Fruit fly (Drosophila melanogaster) whole organism, embryonic: Measurements from ENCODE around the gene Mis12.

Source experiments
- BtbVII ChIP-seq: fragments of 200-800 bp; sonication (Bioruptor generic); optimal IDR thresholded peaks from 3 replicates; lab custom pipeline; 2017; ENCODE audit warnings: missing biosample characterization, mild to moderate bottlenecking, missing genetic modification characterization
- CG10654 ChIP-seq: fragments of 200-800 bp; sonication (Bioruptor generic); optimal IDR thresholded peaks from 2 replicates; lab custom pipeline; 2016; ENCODE audit warnings: missing biosample characterization, missing genetic modification characterization
- CG12104 ChIP-seq: fragments of 200-800 bp; sonication (Bioruptor generic); optimal IDR thresholded peaks from 3 replicates; lab custom pipeline; 2016; ENCODE audit warnings: missing biosample characterization, missing genetic modification characterization
- CG13624 ChIP-seq: fragments of 200-800 bp; sonication (Bioruptor generic); optimal IDR thresholded peaks from 2 replicates; lab custom pipeline; 2016; ENCODE audit warnings: missing biosample characterization, missing genetic modification characterization
- CG13894 ChIP-seq: fragments of 200-800 bp; sonication (Bioruptor generic); optimal IDR thresholded peaks from 3 replicates; lab custom pipeline; 2018; ENCODE audit warnings: missing biosample characterization, mild to moderate bottlenecking, missing genetic modification characterization, moderate library complexity
- CG14014 ChIP-seq: fragments of 200-800 bp; sonication (Bioruptor generic); IDR thresholded peaks from 2 replicates; pipeline ENCODE4 v1.3.6; 2022; ENCODE audit warnings: missing biosample characterization, missing genetic modification characterization
- CG14050 ChIP-seq: fragments of 200-800 bp; sonication (Bioruptor generic); IDR thresholded peaks from 3 replicates; pipeline ENCODE4 v1.3.6; 2022; ENCODE audit warnings: missing biosample characterization, missing genetic modification characterization
- CG14860 ChIP-seq: fragments of 200-800 bp; sonication (Bioruptor generic); IDR thresholded peaks from 3 replicates; pipeline ENCODE4 v1.3.6; 2022; ENCODE audit warnings: missing biosample characterization, missing genetic modification characterization; ENCODE audit not compliant: partially characterized antibody
- CG2116 ChIP-seq: fragments of 200-800 bp; sonication (Bioruptor generic); optimal IDR thresholded peaks from 3 replicates; lab custom pipeline; 2018; ENCODE audit warnings: missing biosample characterization, mild to moderate bottlenecking, missing genetic modification characterization
- CG2199 ChIP-seq: fragments of 200-800 bp; sonication (Bioruptor generic); IDR thresholded peaks from 3 replicates; pipeline ENCODE4 v1.3.6; 2022; ENCODE audit warnings: missing biosample characterization, missing genetic modification characterization
- CG30431 ChIP-seq: fragments of 200-800 bp; sonication (Bioruptor generic); optimal IDR thresholded peaks from 2 replicates; lab custom pipeline; 2017; ENCODE audit warnings: missing biosample characterization, missing genetic modification characterization
- CG4360 ChIP-seq: fragments of 200-800 bp; sonication (Bioruptor generic); IDR thresholded peaks from 2 replicates; pipeline ENCODE4 v1.3.6; 2022; ENCODE audit warnings: missing biosample characterization, missing genetic modification characterization
- CG4424 ChIP-seq: fragments of 200-800 bp; sonication (Bioruptor generic); optimal IDR thresholded peaks from 3 replicates; lab custom pipeline; 2016; ENCODE audit warnings: missing biosample characterization, missing genetic modification characterization
- CG4854 ChIP-seq: fragments of 200-800 bp; sonication (Bioruptor generic); optimal IDR thresholded peaks from 2 replicates; lab custom pipeline; 2016; ENCODE audit warnings: missing biosample characterization, missing genetic modification characterization, inconsistent platforms
- CG7786 ChIP-seq: fragments of 200-800 bp; sonication (Bioruptor generic); optimal IDR thresholded peaks from 2 replicates; lab custom pipeline; 2016; ENCODE audit warnings: missing biosample characterization, missing genetic modification characterization
- CG8290 ChIP-seq, 3 experiments: fragments of 200-800 bp; sonication (Bioruptor generic); optimal IDR thresholded peaks; 2 replicates each; lab custom pipeline; 2016 to 2019; ENCODE audit warnings: missing biosample characterization in 3 of 3, missing genetic modification characterization in 3 of 3, mild to moderate bottlenecking in 2 of 3, moderate library complexity in 1 of 3
- CrebB ChIP-seq: fragments of 200-800 bp; sonication (Bioruptor generic); optimal IDR thresholded peaks from 3 replicates; lab custom pipeline; 2018; ENCODE audit warnings: missing biosample characterization, mild to moderate bottlenecking, missing genetic modification characterization
- Eip74EF ChIP-seq, 2 experiments: fragments of 200-800 bp in 1 of 2; fragments of >200 bp in 1 of 2; sonication (Bioruptor generic) in 1 of 2; optimal IDR thresholded peaks; 2 replicates each; lab custom pipeline; 2017 to 2019; ENCODE audit warnings: missing biosample characterization in 2 of 2, missing genetic modification characterization in 2 of 2, mild to moderate bottlenecking in 1 of 2, moderate library complexity in 1 of 2
- Ets65A ChIP-seq: fragments of 200-800 bp; sonication (Bioruptor generic); peaks from one replicate; lab custom pipeline; 2016; ENCODE audit warnings: missing biosample characterization, missing genetic modification characterization
- Hmx ChIP-seq: fragments of 200-800 bp; sonication (Bioruptor generic); optimal IDR thresholded peaks from 2 replicates; lab custom pipeline; 2016; ENCODE audit warnings: missing biosample characterization, missing genetic modification characterization
- Kr ChIP-seq: fragments of 200-800 bp; sonication (Bioruptor generic); optimal IDR thresholded peaks from 2 replicates; lab custom pipeline; 2017; ENCODE audit warnings: missing biosample characterization, mild to moderate bottlenecking, missing genetic modification characterization
- Lpt ChIP-seq: fragments of >200 bp; optimal IDR thresholded peaks from 2 replicates; lab custom pipeline; 2018; ENCODE audit warnings: missing biosample characterization, missing genetic modification characterization
- Max ChIP-seq: fragments of 200-800 bp; sonication (Bioruptor generic); optimal IDR thresholded peaks from 2 replicates; lab custom pipeline; 2016; ENCODE audit warnings: missing biosample characterization, mild to moderate bottlenecking, missing genetic modification characterization
- Nf-YA ChIP-seq: fragments of 200-800 bp; sonication (Bioruptor generic); IDR thresholded peaks from 2 replicates; pipeline ENCODE4 v1.3.6; 2022; ENCODE audit warnings: missing biosample characterization, missing genetic modification characterization
- NfI ChIP-seq: fragments of 200-800 bp; sonication (Bioruptor generic); optimal IDR thresholded peaks from 3 replicates; lab custom pipeline; 2018; ENCODE audit warnings: missing biosample characterization, mild to moderate bottlenecking, missing genetic modification characterization, moderate library complexity
- Oli ChIP-seq: fragments of 200-800 bp; sonication (Bioruptor generic); optimal IDR thresholded peaks from 2 replicates; lab custom pipeline; 2018; ENCODE audit warnings: missing biosample characterization, mild to moderate bottlenecking, missing genetic modification characterization, moderate library complexity
- PHDP ChIP-seq: fragments of 200-800 bp; sonication (Bioruptor generic); optimal IDR thresholded peaks from 3 replicates; lab custom pipeline; 2018; ENCODE audit warnings: missing biosample characterization, mild to moderate bottlenecking, missing genetic modification characterization, moderate library complexity
- Pdp1 ChIP-seq, 2 experiments: fragments of 200-800 bp; sonication (Bioruptor generic); optimal IDR thresholded peaks; 3 replicates each; lab custom pipeline; 2016; ENCODE audit warnings: missing biosample characterization in 2 of 2, missing genetic modification characterization in 2 of 2, mild to moderate bottlenecking in 1 of 2, moderate library complexity in 1 of 2
- Rfx ChIP-seq: fragments of 200-800 bp; sonication (Bioruptor generic); IDR thresholded peaks from 2 replicates; pipeline ENCODE4 v1.3.6; 2022; ENCODE audit warnings: missing biosample characterization, missing genetic modification characterization
- Tbp ChIP-seq: fragments of >200 bp; optimal IDR thresholded peaks from 2 replicates; lab custom pipeline; 2018; ENCODE audit warnings: missing biosample characterization, missing genetic modification characterization
- Trl ChIP-seq, 3 experiments: fragments of >200 bp in 2 of 3; fragments of 200-800 bp in 1 of 3; sonication (Bioruptor generic) in 1 of 3; optimal IDR thresholded peaks; 2 replicates in 1 of 3; 3 replicates in 2 of 3; lab custom pipeline; 2016 to 2017; ENCODE audit warnings: missing biosample characterization in 1 of 3, missing genetic modification characterization in 1 of 3
- Xrp1 ChIP-seq: fragments of 200-800 bp; sonication (Bioruptor generic); IDR thresholded peaks from 2 replicates; pipeline ENCODE4 v1.3.6; 2022; ENCODE audit warnings: missing biosample characterization, missing genetic modification characterization
- ap ChIP-seq: fragments of 200-800 bp; sonication (Bioruptor generic); IDR thresholded peaks from 2 replicates; pipeline ENCODE4 v1.3.6; 2022; ENCODE audit warnings: missing biosample characterization, missing genetic modification characterization
- ato ChIP-seq: fragments of 200-800 bp; sonication (Bioruptor generic); IDR thresholded peaks from 2 replicates; pipeline ENCODE4 v1.3.6; 2022; ENCODE audit warnings: missing biosample characterization, missing genetic modification characterization; ENCODE audit not compliant: partially characterized antibody
- chif ChIP-seq, 2 experiments: fragments of 200-800 bp; sonication (Bioruptor generic); optimal IDR thresholded peaks; 3 replicates each; lab custom pipeline; 2016; ENCODE audit warnings: missing biosample characterization in 2 of 2, missing genetic modification characterization in 2 of 2
- croc ChIP-seq: fragments of 200-800 bp; sonication (Bioruptor generic); conservative IDR thresholded peaks from 3 replicates; pipeline ENCODE4 v1.3.6; 2022; ENCODE audit warnings: missing biosample characterization, missing genetic modification characterization
- cwo ChIP-seq: fragments of 200-800 bp; sonication (Bioruptor generic); optimal IDR thresholded peaks from 3 replicates; lab custom pipeline; 2017; ENCODE audit warnings: missing biosample characterization, missing genetic modification characterization, mild to moderate bottlenecking, moderate library complexity, missing genetic modification reagents
- insv ChIP-seq, 2 experiments: fragments of 200-800 bp; sonication (Bioruptor generic); optimal IDR thresholded peaks; 3 replicates each; lab custom pipeline; 2016 to 2018; ENCODE audit warnings: missing biosample characterization in 2 of 2, missing genetic modification characterization in 2 of 2
- org-1 ChIP-seq: fragments of 200-800 bp; sonication (Bioruptor generic); optimal IDR thresholded peaks from 2 replicates; lab custom pipeline; 2017; ENCODE audit warnings: missing biosample characterization, missing genetic modification characterization
- pros ChIP-seq: fragments of 200-800 bp; sonication (Bioruptor generic); optimal IDR thresholded peaks from 3 replicates; lab custom pipeline; 2019; ENCODE audit warnings: missing biosample characterization, mild to moderate bottlenecking, missing genetic modification characterization, moderate library complexity
- pzg ChIP-seq: fragments of 200-800 bp; sonication (Bioruptor generic); optimal IDR thresholded peaks from 3 replicates; lab custom pipeline; 2018; ENCODE audit warnings: missing biosample characterization, mild to moderate bottlenecking, missing genetic modification characterization, moderate library complexity
- ranshi ChIP-seq: fragments of 200-800 bp; sonication (Bioruptor generic); IDR thresholded peaks from 2 replicates; pipeline ENCODE4 v1.3.6; 2022; ENCODE audit warnings: missing biosample characterization, missing genetic modification characterization
- ro ChIP-seq: fragments of 200-800 bp; sonication (Bioruptor generic); IDR thresholded peaks from 2 replicates; pipeline ENCODE4 v1.3.6; 2022; ENCODE audit warnings: missing biosample characterization, missing genetic modification characterization
- run ChIP-seq: fragments of 200-800 bp; sonication (Bioruptor generic); optimal IDR thresholded peaks from 3 replicates; lab custom pipeline; 2018; ENCODE audit warnings: missing biosample characterization, mild to moderate bottlenecking, missing genetic modification characterization
- sisA ChIP-seq: fragments of 200-800 bp; sonication (Bioruptor generic); IDR thresholded peaks from 2 replicates; pipeline ENCODE4 v1.3.6; 2022; ENCODE audit warnings: missing biosample characterization, missing genetic modification characterization
- slou ChIP-seq: fragments of 200-800 bp; sonication (Bioruptor generic); optimal IDR thresholded peaks from 3 replicates; lab custom pipeline; 2016; ENCODE audit warnings: missing biosample characterization, missing genetic modification characterization
- vnd ChIP-seq: fragments of 200-800 bp; sonication (Bioruptor generic); IDR thresholded peaks from 3 replicates; pipeline ENCODE4 v1.3.6; 2022; ENCODE audit warnings: missing biosample characterization, missing genetic modification characterization; ENCODE audit not compliant: partially characterized antibody
- z ChIP-seq: fragments of 200-800 bp; sonication (Bioruptor generic); IDR thresholded peaks from 3 replicates; pipeline ENCODE4 v1.3.6; 2022; ENCODE audit warnings: missing biosample characterization, missing genetic modification characterization

Gene Mis12

DNA sequence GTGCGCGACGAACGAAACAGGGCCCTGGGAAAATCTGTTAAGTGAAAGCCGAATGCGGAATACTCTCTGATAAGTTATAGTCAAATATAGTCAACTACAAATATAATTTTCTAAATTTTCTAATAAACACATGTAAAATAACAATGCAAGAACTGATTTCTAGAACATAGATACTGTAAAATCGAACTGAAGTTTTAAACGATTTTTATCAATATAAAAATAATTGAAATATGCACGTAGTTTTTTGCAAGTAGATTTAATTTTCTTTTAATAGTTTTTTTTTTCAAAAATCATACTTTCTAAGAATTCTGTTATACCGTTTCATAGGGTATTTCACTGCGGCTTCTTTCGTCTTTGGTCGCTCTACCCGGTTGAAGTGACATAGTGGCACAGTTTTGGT, 39.5 kb upstream of the Mis12 start (continued):
- TF ChIP-seq CrebB (tag; lab: Kevin White, UChicago), result peak; percentile 25
- no peak for TF ChIP-seq z (GFP tag; lab: Robert Waterston, UW)
- peak; percentile 51 for TF ChIP-seq CG4360 (GFP tag; lab: Robert Waterston, UW)
- peak; percentile 24 for TF ChIP-seq CG30431 (GFP tag; lab: Kevin White, UChicago)
- TF ChIP-seq Trl (optimal IDR thresholded peaks at IDR 0.05; lab: Kevin White, UChicago), result no peak
- TF ChIP-seq Trl (GFP tag; optimal IDR thresholded peaks at IDR 0.05; lab: Kevin White, UChicago), result peak; percentile 3
- TF ChIP-seq vnd, result no peak
- TF ChIP-seq insv (GFP tag; optimal IDR thresholded peaks at IDR 0.05; lab: Kevin White, UChicago), result peak in 1 of 2 experiments; percentile 27
- TF ChIP-seq BtbVII (GFP tag; lab: Kevin White, UChicago), result peak; percentile 87
- peak; percentile 93 for TF ChIP-seq Oli (tag; lab: Kevin White, UChicago)
- TF ChIP-seq ap (GFP tag; lab: Robert Waterston, UW), result peak; percentile 66
- peak; percentile 66 for TF ChIP-seq sisA (GFP tag; lab: Robert Waterston, UW)
- TF ChIP-seq CG10654 (GFP tag; lab: Kevin White, UChicago), result peak; percentile 73
- peak; percentile 79 for TF ChIP-seq croc (GFP tag; lab: Robert Waterston, UW)
- TF ChIP-seq ro (GFP tag; lab: Robert Waterston, UW), result peak; percentile 33; the same call in 1 of the 2 replicates
- peak; percentile 65 for TF ChIP-seq org-1 (GFP tag; lab: Kevin White, UChicago)
- TF ChIP-seq Hmx (GFP tag; lab: Kevin White, UChicago), result peak; percentile 51
- TF ChIP-seq Max (GFP tag; lab: Kevin White, UChicago), result peak; percentile 58
- no peak for TF ChIP-seq ranshi
- TF ChIP-seq Ets65A (GFP tag; lab: Kevin White, UChicago), result peak; percentile 67
- peak; percentile 67 for TF ChIP-seq run (tag; lab: Kevin White, UChicago)
- peak; percentile 52 for TF ChIP-seq slou (GFP tag; lab: Kevin White, UChicago)
- no peak for TF ChIP-seq Kr (GFP tag; lab: Kevin White, UChicago)
- TF ChIP-seq Nf-YA (GFP tag; lab: Robert Waterston, UW), result peak; percentile 58
- peak; percentile 81 for TF ChIP-seq cwo (GFP tag; lab: Kevin White, UChicago)
- TF ChIP-seq CG7786 (GFP tag; lab: Kevin White, UChicago), result peak; percentile 20
- TF ChIP-seq CG13624 (GFP tag; lab: Kevin White, UChicago), result peak; percentile 30
- TF ChIP-seq CG14860, result no peak
- peak; percentile 72 for TF ChIP-seq CG14014 (GFP tag; lab: Robert Waterston, UW)
- TF ChIP-seq ato (GFP tag; lab: Robert Waterston, UW), result no peak
- peak; percentile 82 for TF ChIP-seq Xrp1
- TF ChIP-seq NfI (GFP tag; lab: Kevin White, UChicago), result peak; percentile 64
- peak; percentile 92 for TF ChIP-seq PHDP (tag; lab: Kevin White, UChicago)
- peak; percentile 21 for TF ChIP-seq CG4854
- TF ChIP-seq Lpt (GFP tag; lab: Kevin White, UChicago), result no peak
- TF ChIP-seq Eip74EF (GFP tag; optimal IDR thresholded peaks at IDR 0.05; lab: Kevin White, UChicago), result peak in 1 of 2 experiments; percentile 94
- no peak for TF ChIP-seq Tbp
- peak; percentile 50 to 63 for TF ChIP-seq chif (GFP tag; optimal IDR thresholded peaks at IDR 0.05; lab: Kevin White, UChicago)
- TF ChIP-seq CG14050, result peak; percentile 64
- TF ChIP-seq CG4424, result peak; percentile 83
- TF ChIP-seq CG2199 (GFP tag; lab: Robert Waterston, UW), result no peak
- TF ChIP-seq CG8290 (GFP tag; optimal IDR thresholded peaks at IDR 0.05; lab: Kevin White, UChicago), result peak; percentile 9
- TF ChIP-seq CG8290 (tag; optimal IDR thresholded peaks at IDR 0.05; lab: Kevin White, UChicago), result no peak
- no peak for TF ChIP-seq pzg (GFP tag; lab: Kevin White, UChicago)
- peak; percentile 28 for TF ChIP-seq CG13894 (tag; lab: Kevin White, UChicago)
- TF ChIP-seq CG12104, result peak; percentile 87
- TF ChIP-seq Rfx (GFP tag; lab: Robert Waterston, UW), result peak; percentile 63
- peak; percentile 43 to 53 for TF ChIP-seq Pdp1 (GFP tag; optimal IDR thresholded peaks at IDR 0.05; lab: Kevin White, UChicago)
- TF ChIP-seq CG2116 (GFP tag; lab: Kevin White, UChicago), result peak; percentile 43
- peak; percentile 16 for TF ChIP-seq pros (GFP tag; lab: Kevin White, UChicago)
